Fruit fly (Drosophila melanogaster) whole organism, wandering third instar larva: ENCODE results near the gene CG11629.

ENCODE experiments used
- Hnf4 ChIP-seq: fragments of 200-800 bp; sonication (Bioruptor generic); optimal IDR thresholded peaks from 2 replicates; lab custom pipeline; 2016; ENCODE audit warnings: missing biosample characterization, mild to moderate bottlenecking, missing genetic modification characterization
- Myc ChIP-seq: fragments of >200 bp; optimal IDR thresholded peaks from 2 replicates; lab custom pipeline; 2017
- N ChIP-seq: fragments of >200 bp; optimal IDR thresholded peaks from 2 replicates; lab custom pipeline; 2018; ENCODE audit warnings: missing biosample characterization, missing external identifiers, missing genetic modification characterization
- dl ChIP-seq, 2 experiments: fragments of 175-275, 200-275 bp in 1 of 2; fragments of 200-275 bp in 1 of 2; sonication (Bioruptor generic); optimal IDR thresholded peaks; lab custom pipeline; 2018; ENCODE audit warnings: mild to moderate bottlenecking in 2 of 2, missing biosample characterization in 2 of 2, missing genetic modification characterization in 2 of 2, moderate library complexity in 2 of 2; ENCODE audit not compliant: partially characterized antibody in 2 of 2, insufficient read depth in 1 of 2
- foxo ChIP-seq, 2 experiments: fragments of 200-800 bp; sonication (Bioruptor generic); optimal IDR thresholded peaks; 2 replicates in 1 of 2; 3 replicates in 1 of 2; lab custom pipeline; 2016 to 2017; ENCODE audit warnings: missing biosample characterization in 2 of 2, missing genetic modification characterization in 2 of 2
- h ChIP-seq: fragments of 200-800 bp; sonication (Bioruptor generic); optimal IDR thresholded peaks from 3 replicates; lab custom pipeline; 2016; ENCODE audit warnings: missing biosample characterization, mild to moderate bottlenecking, missing genetic modification characterization
- jim ChIP-seq: fragments of 175-275, 200-325 bp; sonication (Bioruptor generic); optimal IDR thresholded peaks from 2 replicates; lab custom pipeline; 2016; ENCODE audit warnings: missing biosample characterization, mild to moderate bottlenecking, missing genetic modification characterization
- lola ChIP-seq: fragments of >200 bp; optimal IDR thresholded peaks from 2 replicates; lab custom pipeline; 2017; ENCODE audit warnings: missing biosample characterization, missing genetic modification characterization
- psq ChIP-seq: fragments of 200-800 bp; sonication (Bioruptor generic); optimal IDR thresholded peaks from 3 replicates; lab custom pipeline; 2017; ENCODE audit warnings: missing biosample characterization, mild to moderate bottlenecking, missing genetic modification characterization, moderate library complexity
- sage ChIP-seq: fragments of 200-800 bp; sonication (Bioruptor generic); optimal IDR thresholded peaks from 2 replicates; lab custom pipeline; 2016; ENCODE audit warnings: missing biosample characterization, mild to moderate bottlenecking, missing genetic modification characterization
- woc ChIP-seq: sonication (Bioruptor generic); optimal IDR thresholded peaks from 2 replicates; lab custom pipeline; 2016; ENCODE audit warnings: missing biosample characterization, mild to moderate bottlenecking, missing genetic modification characterization

DNA sequence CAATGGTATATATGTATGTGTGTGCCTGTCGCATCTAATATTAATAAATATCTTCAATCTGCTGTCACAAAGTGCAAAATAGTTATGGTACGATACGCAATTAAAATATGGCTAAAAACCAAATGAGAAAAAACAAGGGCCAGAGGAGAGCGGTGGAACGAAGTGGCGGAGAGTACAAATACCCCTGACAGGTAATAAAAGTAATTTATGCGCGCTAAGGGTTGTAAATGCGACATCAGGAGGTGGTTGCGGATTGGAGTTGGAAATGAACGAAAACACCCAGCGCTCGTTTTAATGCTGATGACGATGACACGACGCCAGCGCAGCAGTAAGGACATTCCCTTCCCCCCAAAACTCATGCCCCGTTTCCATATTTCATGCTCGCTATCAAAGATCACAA is 48.4 kb downstream of the CG11629 start:
- TF ChIP-seq sage (GFP tag; lab: Kevin White, UChicago) (no peak), jim (GFP tag; lab: Kevin White, UChicago) (no peak), N (GFP tag; lab: Kevin White, UChicago) (no peak), woc (GFP tag; lab: Kevin White, UChicago) (no peak), psq (GFP tag; lab: Kevin White, UChicago) (no peak), foxo (GFP tag; optimal IDR thresholded peaks at IDR 0.05; lab: Kevin White, UChicago) (no peak), Hnf4 (GFP tag; lab: Kevin White, UChicago) (no peak), lola (GFP tag; lab: Kevin White, UChicago) (no peak), h (GFP tag; lab: Kevin White, UChicago) (no peak), Myc (lab: Kevin White, UChicago) (no peak), dl (GFP tag; optimal IDR thresholded peaks at IDR 0.05; lab: Kevin White, UChicago; ENCODE audit: insufficient read depth in 1 of 2, partially characterized antibody in 2 of 2) (no peak)
